Worm (Caenorhabditis elegans) whole organism, L4 larva: Measurements from ENCODE around the gene Y44A6C.2.

ENCODE experiments used
- F10B5.3 ChIP-seq: sonication (generic microtip); optimal IDR thresholded peaks from 2 replicates; lab custom pipeline; 2016; ENCODE audit warnings: mild to moderate bottlenecking, missing genetic modification characterization, missing compliant biosample characterization
- R02D3.7 ChIP-seq: fragments of 150-350 bp; sonication (generic microtip); optimal IDR thresholded peaks from 3 replicates; lab custom pipeline; 2014; ENCODE audit warnings: missing biosample characterization, missing genetic modification characterization
- T26A8.4 ChIP-seq: fragments of 200-800 bp; sonication (Bioruptor generic); IDR thresholded peaks from 2 replicates; pipeline ENCODE4 v1.3.6; 2022; ENCODE audit warnings: missing genetic modification characterization, missing compliant biosample characterization
- Y105C5A.15 ChIP-seq: fragments of 200-800 bp; sonication (Bioruptor generic); IDR thresholded peaks from 2 replicates; pipeline ENCODE4 v1.3.6; 2022; ENCODE audit warnings: missing genetic modification characterization, missing compliant biosample characterization
- Y75B8A.6 ChIP-seq: fragments of 200-800 bp; sonication (Bioruptor generic); IDR thresholded peaks from 2 replicates; pipeline ENCODE4 v1.3.6; 2022; ENCODE audit warnings: missing genetic modification reagents, missing genetic modification characterization, missing compliant biosample characterization
- ZK546.5 ChIP-seq, 2 experiments: sonication (generic microtip); optimal IDR thresholded peaks; 2 replicates each; lab custom pipeline; 2017; ENCODE audit warnings: missing biosample characterization in 2 of 2, missing genetic modification characterization in 2 of 2
- aha-1 ChIP-seq: fragments of 150-350 bp; peaks from one replicate; lab custom pipeline; 2014; ENCODE audit warnings: missing biosample characterization, missing genetic modification characterization
- ama-1 ChIP-seq: fragments of 150-350 bp; optimal IDR thresholded peaks from 2 replicates; lab custom pipeline; 2014; ENCODE audit warnings: inconsistent platforms, mixed read lengths
- attf-4 ChIP-seq: sonication (generic microtip); optimal IDR thresholded peaks from 3 replicates; lab custom pipeline; 2017; ENCODE audit warnings: missing biosample characterization, missing genetic modification characterization
- ceh-32 ChIP-seq: sonication (generic microtip); optimal IDR thresholded peaks from 2 replicates; lab custom pipeline; 2016; ENCODE audit warnings: mild to moderate bottlenecking, missing genetic modification characterization, missing compliant biosample characterization; ENCODE audit not compliant: poor library complexity
- ceh-62 ChIP-seq: sonication (generic microtip); optimal IDR thresholded peaks from 2 replicates; lab custom pipeline; 2017; ENCODE audit warnings: missing biosample characterization, missing genetic modification characterization
- ces-1 ChIP-seq: fragments of 150-350 bp; sonication (generic microtip); optimal IDR thresholded peaks from 4 replicates; lab custom pipeline; 2014; ENCODE audit warnings: missing biosample characterization, missing genetic modification reagents, missing genetic modification characterization
- cey-2 ChIP-seq: sonication (generic microtip); optimal IDR thresholded peaks from 3 replicates; lab custom pipeline; 2017; ENCODE audit warnings: missing genetic modification characterization, mild to moderate bottlenecking, missing compliant biosample characterization, antibody characterized with exemption, borderline replicate concordance; ENCODE audit not compliant: insufficient read depth
- ctbp-1 ChIP-seq: fragments of 200-800 bp; sonication (Bioruptor generic); IDR thresholded peaks from 2 replicates; pipeline ENCODE4 v1.3.6; 2022; ENCODE audit warnings: missing genetic modification reagents, missing genetic modification characterization, missing compliant biosample characterization
- dmd-6 ChIP-seq: fragments of 200-800 bp; sonication (Bioruptor generic); IDR thresholded peaks from 2 replicates; pipeline ENCODE4 v1.3.6; 2022; ENCODE audit warnings: missing genetic modification reagents, missing genetic modification characterization, missing compliant biosample characterization
- dmd-8 ChIP-seq: fragments of 200-800 bp; sonication (Bioruptor generic); IDR thresholded peaks from 2 replicates; pipeline ENCODE4 v1.3.6; 2022; ENCODE audit warnings: missing genetic modification characterization, missing compliant biosample characterization
- dmd-9 ChIP-seq: fragments of 200-800 bp; sonication (Bioruptor generic); IDR thresholded peaks from 2 replicates; pipeline ENCODE4 v1.3.6; 2022; ENCODE audit warnings: missing genetic modification reagents, missing genetic modification characterization, missing compliant biosample characterization
- dpl-1 ChIP-seq: fragments of 150-350 bp; optimal IDR thresholded peaks from 2 replicates; lab custom pipeline; 2014; ENCODE audit warnings: missing biosample characterization, missing genetic modification reagents, missing genetic modification characterization
- duxl-1 ChIP-seq: sonication (generic microtip); optimal IDR thresholded peaks from 2 replicates; lab custom pipeline; 2016; ENCODE audit warnings: mild to moderate bottlenecking, missing genetic modification characterization, moderate library complexity, missing compliant biosample characterization; ENCODE audit not compliant: poor library complexity
- egl-43 ChIP-seq: fragments of 200-800 bp; sonication (Bioruptor generic); IDR thresholded peaks from 2 replicates; pipeline ENCODE4 v1.3.6; 2022; ENCODE audit warnings: missing genetic modification reagents, missing genetic modification characterization, missing compliant biosample characterization
- fkh-10 ChIP-seq: fragments of 150-350 bp; optimal IDR thresholded peaks from 2 replicates; lab custom pipeline; 2014; ENCODE audit warnings: missing biosample characterization, missing genetic modification reagents, missing genetic modification characterization
- gei-8 ChIP-seq: fragments of 200-800 bp; sonication (Bioruptor generic); optimal IDR thresholded peaks from 2 replicates; lab custom pipeline; 2018; ENCODE audit warnings: mild to moderate bottlenecking, missing genetic modification characterization, missing compliant biosample characterization
- hlh-11 ChIP-seq: fragments of 200-800 bp; sonication (Bioruptor generic); optimal IDR thresholded peaks from 2 replicates; lab custom pipeline; 2018; ENCODE audit warnings: mild to moderate bottlenecking, missing genetic modification characterization, missing compliant biosample characterization
- hlh-30 ChIP-seq: sonication (generic microtip); optimal IDR thresholded peaks from 2 replicates; lab custom pipeline; 2017; ENCODE audit warnings: antibody characterized with exemption, mild to moderate bottlenecking, missing genetic modification characterization, missing compliant biosample characterization; ENCODE audit not compliant: insufficient read depth
- hmg-1.1 ChIP-seq: fragments of 200-800 bp; sonication (Bioruptor generic); IDR thresholded peaks from 2 replicates; pipeline ENCODE4 v1.3.6; 2022; ENCODE audit warnings: missing genetic modification reagents, missing genetic modification characterization, missing compliant biosample characterization
- jun-1 ChIP-seq: fragments of 150-350 bp; optimal IDR thresholded peaks from 2 replicates; lab custom pipeline; 2014; ENCODE audit warnings: missing biosample characterization, missing genetic modification reagents, missing genetic modification characterization
- lin-13 ChIP-seq: fragments of 150-350 bp; optimal IDR thresholded peaks from 2 replicates; lab custom pipeline; 2014; ENCODE audit warnings: missing biosample characterization, missing genetic modification reagents, missing genetic modification characterization
- lin-15B ChIP-seq: fragments of 150-350 bp; sonication (generic microtip); optimal IDR thresholded peaks from 3 replicates; lab custom pipeline; 2014; ENCODE audit warnings: missing biosample characterization, missing genetic modification characterization
- lin-38 ChIP-seq: fragments of 200-800 bp; sonication (Bioruptor generic); IDR thresholded peaks from 2 replicates; pipeline ENCODE4 v1.3.6; 2022; ENCODE audit warnings: missing genetic modification reagents, missing genetic modification characterization, missing compliant biosample characterization
- lsy-2 ChIP-seq, 2 experiments: fragments of 150-350 bp in 1 of 2; sonication (generic microtip) in 1 of 2; optimal IDR thresholded peaks; 2 replicates each; lab custom pipeline; 2014 to 2017; ENCODE audit warnings: missing biosample characterization in 2 of 2, missing genetic modification characterization in 2 of 2
- madf-5 ChIP-seq, 2 experiments: fragments of 200-800 bp; sonication (Bioruptor generic); IDR thresholded peaks; 2 replicates each; pipeline ENCODE4 v1.3.6; 2022; ENCODE audit warnings: missing compliant biosample characterization in 2 of 2, missing genetic modification characterization in 2 of 2
- mdl-1 ChIP-seq, 2 experiments: fragments of 150-350 bp in 1 of 2; sonication (generic microtip) in 1 of 2; optimal IDR thresholded peaks; 2 replicates each; lab custom pipeline; 2014 to 2017; ENCODE audit warnings: missing biosample characterization in 2 of 2, missing genetic modification characterization in 2 of 2
- mep-1 ChIP-seq: fragments of 150-350 bp; sonication (generic microtip); optimal IDR thresholded peaks from 3 replicates; lab custom pipeline; 2014; ENCODE audit warnings: missing biosample characterization, missing genetic modification characterization
- mes-2 ChIP-seq: sonication (generic microtip); optimal IDR thresholded peaks from 2 replicates; lab custom pipeline; 2016; ENCODE audit warnings: missing genotype, mild to moderate bottlenecking, missing genetic modification characterization, missing compliant biosample characterization; ENCODE audit not compliant: poor library complexity, severe bottlenecking
- mxl-2 ChIP-seq: fragments of 200-800 bp; sonication (Bioruptor generic); conservative IDR thresholded peaks from 2 replicates; pipeline ENCODE4 v1.3.6; 2022; ENCODE audit warnings: missing genetic modification reagents, missing genetic modification characterization, missing compliant biosample characterization
- nhr-102 ChIP-seq: sonication (generic microtip); optimal IDR thresholded peaks from 2 replicates; lab custom pipeline; 2016; ENCODE audit warnings: mild to moderate bottlenecking, missing genetic modification characterization, moderate library complexity, missing compliant biosample characterization
- nhr-11 ChIP-seq: fragments of 150-350 bp; optimal IDR thresholded peaks from 2 replicates; lab custom pipeline; 2014; ENCODE audit warnings: missing biosample characterization, missing genetic modification characterization
- nhr-28 ChIP-seq: fragments of 150-350 bp; optimal IDR thresholded peaks from 2 replicates; lab custom pipeline; 2014; ENCODE audit warnings: missing biosample characterization, missing genetic modification characterization
- nhr-48 ChIP-seq: sonication (generic microtip); optimal IDR thresholded peaks from 2 replicates; lab custom pipeline; 2016; ENCODE audit warnings: mild to moderate bottlenecking, missing genetic modification characterization, missing compliant biosample characterization
- nhr-76 ChIP-seq: fragments of 150-350 bp; optimal IDR thresholded peaks from 2 replicates; lab custom pipeline; 2014; ENCODE audit warnings: missing biosample characterization, missing genetic modification characterization
- snpc-4 ChIP-seq: fragments of 150-350 bp; optimal IDR thresholded peaks from 2 replicates; lab custom pipeline; 2014; ENCODE audit warnings: missing biosample characterization, missing genetic modification characterization
- spr-1 ChIP-seq: sonication (generic microtip); optimal IDR thresholded peaks from 2 replicates; lab custom pipeline; 2016; ENCODE audit warnings: mild to moderate bottlenecking, missing genetic modification characterization, missing compliant biosample characterization
- spr-3 ChIP-seq: fragments of 200-800 bp; sonication (Bioruptor generic); optimal IDR thresholded peaks from 2 replicates; lab custom pipeline; 2018; ENCODE audit warnings: mild to moderate bottlenecking, missing genetic modification characterization, missing compliant biosample characterization
- unc-62 ChIP-seq, 3 experiments: fragments of 150-350 bp in 1 of 3; sonication (generic microtip); optimal IDR thresholded peaks in 2 of 3; peaks in 1 of 3; 1 replicate in 1 of 3; 2 replicates in 2 of 3; lab custom pipeline; 2014 to 2017; ENCODE audit warnings: missing biosample characterization in 3 of 3, missing genetic modification characterization in 3 of 3, missing genetic modification reagents in 3 of 3, missing genotype in 1 of 3
- vab-7 ChIP-seq: fragments of 200-800 bp; sonication (Bioruptor generic); IDR thresholded peaks from 2 replicates; pipeline ENCODE4 v1.3.6; 2022; ENCODE audit warnings: missing genetic modification reagents, missing genetic modification characterization, missing compliant biosample characterization
- zag-1 ChIP-seq: fragments of 150-350 bp; optimal IDR thresholded peaks from 2 replicates; lab custom pipeline; 2014; ENCODE audit warnings: missing biosample characterization, missing genetic modification characterization
- zfp-2 ChIP-seq: sonication (generic microtip); optimal IDR thresholded peaks from 2 replicates; lab custom pipeline; 2016; ENCODE audit warnings: mild to moderate bottlenecking, missing genetic modification characterization, missing compliant biosample characterization
- zip-11 ChIP-seq: fragments of 200-800 bp; sonication (Bioruptor generic); IDR thresholded peaks from 2 replicates; pipeline ENCODE4 v1.3.6; 2022; ENCODE audit warnings: missing genetic modification characterization, missing compliant biosample characterization
- zip-2 ChIP-seq: fragments of 150-350 bp; optimal IDR thresholded peaks from 2 replicates; lab custom pipeline; 2014; ENCODE audit warnings: missing biosample characterization, missing genetic modification characterization
- ztf-11 ChIP-seq: fragments of 150-350 bp; optimal IDR thresholded peaks from 2 replicates; lab custom pipeline; 2014; ENCODE audit warnings: missing biosample characterization, missing genetic modification characterization
- ztf-7 ChIP-seq: fragments of 150-350 bp; optimal IDR thresholded peaks from 2 replicates; lab custom pipeline; 2014; ENCODE audit warnings: missing biosample characterization, missing genetic modification characterization

Gene Y44A6C.2

DNA sequence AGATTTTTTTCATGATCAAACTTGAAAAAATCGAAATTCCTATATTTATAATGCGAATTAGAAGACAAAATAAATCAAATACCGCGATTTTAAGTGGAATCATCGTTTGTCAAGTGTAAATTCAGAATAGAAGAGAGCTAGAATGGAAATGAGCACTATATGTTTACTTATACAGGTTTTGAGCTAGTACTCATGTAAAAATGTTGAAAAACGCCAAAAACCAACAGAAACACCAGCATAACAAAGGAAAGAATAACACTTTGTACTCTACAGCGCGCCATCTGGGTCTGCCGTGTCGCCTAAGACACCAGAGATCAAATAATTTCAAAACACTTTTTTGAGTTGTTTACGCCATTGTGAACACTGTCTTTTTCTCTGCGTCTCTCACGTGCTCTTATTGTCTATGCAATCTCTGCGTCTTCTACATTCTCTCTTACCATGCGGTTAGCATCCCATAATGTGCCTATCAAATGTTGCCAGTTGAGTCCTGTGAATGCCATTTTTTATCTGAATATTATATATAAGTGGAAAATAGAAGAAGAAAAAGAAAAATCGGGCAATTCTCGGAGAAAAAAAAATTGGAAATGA is 6.8 kb downstream of the Y44A6C.2 start, which contains the start of gene ipla-3 (continued):
- TF ChIP-seq spr-1 (tag; lab: Kevin White, UChicago) (peak; percentile 38), ztf-11 (no peak), lin-15B (tag; lab: Kevin White, UChicago) (no peak), dmd-6 (GFP tag; lab: Robert Waterston, UW) (peak; percentile 97), cey-2 (tag; lab: Kevin White, UChicago) (no peak), ama-1 (lab: Kevin White, UChicago) (no peak), lin-13 (GFP tag; lab: Kevin White, UChicago) (no peak), nhr-28 (tag; lab: Kevin White, UChicago) (peak; percentile 84), egl-43 (GFP tag; lab: Robert Waterston, UW) (0 out of 2 replicates have a peak, but pooled peaks have one; percentile 26), hmg-1.1 (peak; percentile 71), Y105C5A.15 (no peak), dmd-8 (GFP tag; lab: Robert Waterston, UW) (no peak), duxl-1 (tag; lab: Kevin White, UChicago) (peak; percentile 3), nhr-102 (tag; lab: Kevin White, UChicago) (peak; percentile 71), spr-3 (no peak), hlh-30 (peak; percentile 88), F10B5.3 (tag; lab: Kevin White, UChicago) (no peak), zip-11 (GFP tag; lab: Robert Waterston, UW) (no peak), zag-1 (tag; lab: Kevin White, UChicago) (no peak), zip-2 (tag; lab: Kevin White, UChicago) (no peak), vab-7 (GFP tag; lab: Robert Waterston, UW) (no peak), mep-1 (tag; lab: Kevin White, UChicago) (peak; percentile 69), ceh-32 (tag; lab: Kevin White, UChicago) (no peak), mdl-1 (tag; optimal IDR thresholded peaks at IDR 0.05; lab: Kevin White, UChicago) (peak; percentile 74 to 93), snpc-4 (tag; lab: Kevin White, UChicago) (no peak), Y75B8A.6 (GFP tag; lab: Robert Waterston, UW) (no peak), ces-1 (no peak), nhr-76 (tag; lab: Kevin White, UChicago) (peak; percentile 46), aha-1 (tag; lab: Kevin White, UChicago) (peak; percentile 14), lsy-2 (tag; optimal IDR thresholded peaks at IDR 0.05; lab: Kevin White, UChicago) (peak in 1 of 2 experiments; percentile 53), attf-4 (tag; lab: Kevin White, UChicago) (no peak), mes-2 (tag; lab: Kevin White, UChicago) (peak; percentile 59), gei-8 (GFP tag; lab: Kevin White, UChicago) (no peak), ceh-62 (no peak), zfp-2 (no peak), unc-62 (GFP tag; optimal IDR thresholded peaks at IDR 0.05 in 1 of 2; lab: Kevin White, UChicago) (peak in 1 of 2 experiments; percentile 84), unc-62 (tag; optimal IDR thresholded peaks at IDR 0.05; lab: Kevin White, UChicago) (no peak), ctbp-1 (GFP tag; lab: Robert Waterston, UW) (no peak), ZK546.5 (tag; optimal IDR thresholded peaks at IDR 0.05; lab: Kevin White, UChicago) (no peak), nhr-48 (tag; lab: Kevin White, UChicago) (peak; percentile 94), nhr-11 (tag; lab: Kevin White, UChicago) (peak; percentile 22), hlh-11 (tag; lab: Kevin White, UChicago) (peak; percentile 95), mxl-2 (GFP tag; lab: Robert Waterston, UW) (0 out of 2 replicates have a peak, but pooled peaks have one; percentile 20), dpl-1 (GFP tag; lab: Kevin White, UChicago) (peak; percentile 54), madf-5 (GFP tag; IDR thresholded peaks at IDR 0.05; lab: Robert Waterston, UW) (no peak), dmd-9 (GFP tag; lab: Robert Waterston, UW) (no peak), R02D3.7 (tag; lab: Kevin White, UChicago) (no peak), jun-1 (peak; percentile 50), ztf-7 (no peak), lin-38 (peak; percentile 54), fkh-10 (GFP tag; lab: Kevin White, UChicago) (peak; percentile 85), T26A8.4 (GFP tag; lab: Robert Waterston, UW) (peak; percentile 70; the same call in 1 of the 2 replicates)
